Worm (Caenorhabditis elegans) whole organism, midembryonic: ENCODE results near the gene cho-1.

Experiments
- klf-2 ChIP-seq: fragments of 200-800 bp; sonication (Bioruptor generic); conservative IDR thresholded peaks from 2 replicates; pipeline ENCODE4 v1.3.6; 2022; ENCODE audit warnings: missing genetic modification reagents, missing genetic modification characterization, missing compliant biosample characterization
- med-1 ChIP-seq: sonication (generic microtip); optimal IDR thresholded peaks from 2 replicates; lab custom pipeline; 2017; ENCODE audit warnings: missing genetic modification characterization, mild to moderate bottlenecking, missing compliant biosample characterization, antibody characterized with exemption, missing genetic modification reagents; ENCODE audit not compliant: insufficient read depth
- ztf-23 ChIP-seq: fragments of 200-800 bp; sonication (Bioruptor generic); IDR thresholded peaks from 2 replicates; pipeline ENCODE4 v1.3.6; 2022; ENCODE audit warnings: missing genetic modification reagents, missing genetic modification characterization, missing compliant biosample characterization

- TF ChIP-seq med-1 (GFP tag; lab: Kevin White, UChicago) (no peak), klf-2 (GFP tag; lab: Robert Waterston, UW) (no peak), ztf-23 (GFP tag; lab: Robert Waterston, UW) (no peak)
Observed at ce11 chrIV:13179295-13179694, 35.1 kb downstream of the cho-1 start, which contains the start of gene lev-1.
